Worm (Caenorhabditis elegans) whole organism, L4/young adult: ENCODE data around the gene rnp-7.

Experiments
- W03F9.2 ChIP-seq: fragments of 150-350 bp; optimal IDR thresholded peaks from 2 replicates; lab custom pipeline; 2014; ENCODE audit warnings: missing biosample characterization, missing genetic modification characterization
- dao-5 ChIP-seq: sonication (generic microtip); optimal IDR thresholded peaks from 2 replicates; lab custom pipeline; 2016; ENCODE audit warnings: missing genotype, missing genetic modification characterization, moderate library complexity, missing compliant biosample characterization
- him-1 ChIP-seq: sonication (generic microtip); optimal IDR thresholded peaks from 2 replicates; lab custom pipeline; 2016; ENCODE audit warnings: missing genotype, missing genetic modification reagents, missing genetic modification characterization, missing compliant biosample characterization

DNA sequence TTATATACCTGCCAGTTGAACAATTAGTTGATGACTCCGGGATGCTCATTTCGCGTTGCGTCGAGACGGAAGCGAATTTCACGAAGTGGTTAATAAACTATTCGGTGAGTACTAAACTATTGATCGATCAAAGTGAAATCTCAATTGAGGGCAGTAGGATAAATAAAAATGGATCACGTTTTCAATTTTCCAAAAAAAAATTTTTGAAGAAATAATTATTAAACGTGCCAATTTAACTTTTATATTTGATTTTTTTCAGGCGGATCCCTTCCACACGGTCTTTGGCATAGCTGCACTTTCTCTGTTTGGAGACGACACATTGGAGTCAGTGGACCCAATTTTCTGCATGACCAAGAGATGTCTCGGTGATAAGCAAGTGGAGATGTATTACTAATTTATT, 24.9 kb downstream of the rnp-7 start, which contains the start of gene B0280.17:
- TF ChIP-seq him-1 (tag; lab: Kevin White, UChicago) (no peak), W03F9.2 (tag; lab: Kevin White, UChicago) (no peak), dao-5 (tag; lab: Kevin White, UChicago) (no peak)
